Worm (Caenorhabditis elegans) whole organism, L2 larva: Measurements from ENCODE around the gene K09A9.6.

ENCODE experiments used
- C34F6.9 ChIP-seq: fragments of 150-350 bp; optimal IDR thresholded peaks from 2 replicates; lab custom pipeline; 2014; ENCODE audit warnings: missing biosample characterization, missing genetic modification characterization
- Y55F3AM.14 ChIP-seq: fragments of 200-800 bp; sonication (Bioruptor generic); optimal IDR thresholded peaks from 2 replicates; lab custom pipeline; 2018; ENCODE audit warnings: mild to moderate bottlenecking, missing genetic modification characterization, missing compliant biosample characterization
- alr-1 ChIP-seq: fragments of 150-350 bp; optimal IDR thresholded peaks from 2 replicates; lab custom pipeline; 2014; ENCODE audit warnings: missing biosample characterization, missing genetic modification characterization
- aly-2 ChIP-seq: fragments of 150-350 bp; optimal IDR thresholded peaks from 2 replicates; lab custom pipeline; 2014; ENCODE audit warnings: missing biosample characterization, missing genetic modification characterization
- ama-1 ChIP-seq: fragments of 150-350 bp; optimal IDR thresholded peaks from 2 replicates; lab custom pipeline; 2018; ENCODE audit warnings: inconsistent platforms
- ceh-82 ChIP-seq: fragments of 150-350 bp; optimal IDR thresholded peaks from 2 replicates; lab custom pipeline; 2014; ENCODE audit warnings: missing biosample characterization, missing genetic modification characterization
- crh-2 ChIP-seq: sonication (generic microtip); optimal IDR thresholded peaks from 2 replicates; lab custom pipeline; 2017; ENCODE audit warnings: missing biosample characterization, missing genetic modification characterization
- dmd-4 ChIP-seq: sonication (generic microtip); optimal IDR thresholded peaks from 2 replicates; lab custom pipeline; 2017; ENCODE audit warnings: missing biosample characterization, missing genetic modification characterization
- egl-27 ChIP-seq: sonication (generic microtip); optimal IDR thresholded peaks from 3 replicates; lab custom pipeline; 2017; ENCODE audit warnings: missing biosample characterization, missing genetic modification reagents, missing genetic modification characterization
- elt-1 ChIP-seq: fragments of 150-350 bp; optimal IDR thresholded peaks from 2 replicates; lab custom pipeline; 2014; ENCODE audit warnings: missing biosample characterization, missing genetic modification characterization
- lin-11 ChIP-seq: fragments of 150-350 bp; sonication (generic microtip); optimal IDR thresholded peaks from 2 replicates; lab custom pipeline; 2014; ENCODE audit warnings: missing biosample characterization, missing genetic modification characterization, inconsistent platforms, mixed read lengths
- lin-13 ChIP-seq: fragments of 150-350 bp; optimal IDR thresholded peaks from 2 replicates; lab custom pipeline; 2014; ENCODE audit warnings: missing biosample characterization, missing genetic modification reagents, missing genetic modification characterization
- lin-39 ChIP-seq: fragments of 150-350 bp; optimal IDR thresholded peaks from 2 replicates; lab custom pipeline; 2014; ENCODE audit warnings: missing biosample characterization, missing genetic modification reagents, missing genetic modification characterization
- lsy-2 ChIP-seq, 2 experiments: fragments of 150-350 bp in 1 of 2; sonication (generic microtip) in 1 of 2; optimal IDR thresholded peaks; 2 replicates each; lab custom pipeline; 2014 to 2017; ENCODE audit warnings: missing biosample characterization in 2 of 2, missing genetic modification characterization in 2 of 2
- mab-5 ChIP-seq: fragments of 150-350 bp; optimal IDR thresholded peaks from 2 replicates; lab custom pipeline; 2014; ENCODE audit warnings: missing biosample characterization, missing genetic modification characterization
- mbf-1 ChIP-seq: sonication (generic microtip); optimal IDR thresholded peaks from 2 replicates; lab custom pipeline; 2017; ENCODE audit warnings: missing biosample characterization, missing genetic modification characterization
- nhr-10 ChIP-seq: sonication (generic microtip); optimal IDR thresholded peaks from 2 replicates; lab custom pipeline; 2017; ENCODE audit warnings: missing biosample characterization, missing genetic modification characterization
- nhr-11 ChIP-seq: fragments of 150-350 bp; optimal IDR thresholded peaks from 2 replicates; lab custom pipeline; 2014; ENCODE audit warnings: missing biosample characterization, missing genetic modification characterization
- nhr-12 ChIP-seq: fragments of 150-350 bp; optimal IDR thresholded peaks from 2 replicates; lab custom pipeline; 2014; ENCODE audit warnings: missing biosample characterization, missing genetic modification characterization
- nhr-129 ChIP-seq: fragments of 150-350 bp; optimal IDR thresholded peaks from 2 replicates; lab custom pipeline; 2014; ENCODE audit warnings: missing biosample characterization, missing genetic modification characterization
- nhr-21 ChIP-seq: fragments of 150-350 bp; optimal IDR thresholded peaks from 2 replicates; lab custom pipeline; 2014; ENCODE audit warnings: missing biosample characterization, missing genetic modification characterization
- nhr-237 ChIP-seq: fragments of 150-350 bp; optimal IDR thresholded peaks from 2 replicates; lab custom pipeline; 2014; ENCODE audit warnings: missing biosample characterization, missing genetic modification characterization
- nhr-25 ChIP-seq: fragments of 150-350 bp; sonication (generic microtip); optimal IDR thresholded peaks from 3 replicates; lab custom pipeline; 2014; ENCODE audit warnings: missing biosample characterization, missing genetic modification characterization
- nhr-6 ChIP-seq: fragments of 150-350 bp; optimal IDR thresholded peaks from 2 replicates; lab custom pipeline; 2014; ENCODE audit warnings: missing biosample characterization, missing genetic modification characterization
- peb-1 ChIP-seq: fragments of 150-350 bp; optimal IDR thresholded peaks from 2 replicates; lab custom pipeline; 2014; ENCODE audit warnings: missing biosample characterization, missing genetic modification characterization
- sem-4 ChIP-seq: fragments of 150-350 bp; optimal IDR thresholded peaks from 2 replicates; lab custom pipeline; 2014; ENCODE audit warnings: missing biosample characterization, missing genetic modification reagents, missing genetic modification characterization
- sma-3 ChIP-seq: sonication (generic microtip); optimal IDR thresholded peaks from 2 replicates; lab custom pipeline; 2016; ENCODE audit warnings: missing genetic modification reagents, missing genetic modification characterization, missing compliant biosample characterization
- sma-9 ChIP-seq, 2 experiments: fragments of 150-350 bp in 1 of 2; sonication (generic microtip) in 1 of 2; optimal IDR thresholded peaks; 2 replicates each; lab custom pipeline; 2014 to 2016; ENCODE audit warnings: missing genetic modification characterization in 2 of 2, mild to moderate bottlenecking in 1 of 2, missing biosample characterization in 1 of 2, missing compliant biosample characterization in 1 of 2, missing genetic modification reagents in 1 of 2, moderate library complexity in 1 of 2
- snpc-4 ChIP-seq: fragments of 150-350 bp; optimal IDR thresholded peaks from 2 replicates; lab custom pipeline; 2014; ENCODE audit warnings: missing biosample characterization, missing genetic modification characterization
- unc-55 ChIP-seq: fragments of 150-350 bp; sonication (generic microtip); optimal IDR thresholded peaks from 3 replicates; lab custom pipeline; 2014; ENCODE audit warnings: missing biosample characterization, missing genetic modification reagents, missing genetic modification characterization
- zag-1 ChIP-seq: fragments of 150-350 bp; optimal IDR thresholded peaks from 2 replicates; lab custom pipeline; 2014; ENCODE audit warnings: missing biosample characterization, missing genetic modification characterization
- ztf-1 ChIP-seq: fragments of 200-800 bp; sonication (Bioruptor generic); conservative IDR thresholded peaks from 2 replicates; pipeline ENCODE4 v1.3.6; 2022; ENCODE audit warnings: missing genetic modification characterization, missing compliant biosample characterization
- ztf-11 ChIP-seq: sonication (generic microtip); optimal IDR thresholded peaks from 2 replicates; lab custom pipeline; 2017; ENCODE audit warnings: missing biosample characterization, missing genetic modification characterization
- ztf-4 ChIP-seq: fragments of 150-350 bp; optimal IDR thresholded peaks from 2 replicates; lab custom pipeline; 2014; ENCODE audit warnings: missing biosample characterization, missing genetic modification characterization

Gene K09A9.6

ce11 chrX:15535190-15535636, 41.8 kb upstream of the K09A9.6 start (continued):
- TF ChIP-seq unc-55 (GFP tag; lab: Kevin White, UChicago) (peak; percentile 87), ztf-4 (tag; lab: Kevin White, UChicago) (peak; percentile 30), nhr-21 (tag; lab: Kevin White, UChicago) (peak; percentile 4), lin-39 (tag; lab: Kevin White, UChicago) (peak; percentile 54), sma-3 (GFP tag; lab: Kevin White, UChicago) (no peak)

- peak; percentile 52 for TF ChIP-seq C34F6.9 (tag; lab: Kevin White, UChicago)
- TF ChIP-seq dmd-4 (tag; lab: Kevin White, UChicago): no peak
- peak; percentile 23 for TF ChIP-seq sma-9 (GFP tag; optimal IDR thresholded peaks at IDR 0.05; lab: Kevin White, UChicago)
- TF ChIP-seq sma-9 (tag; optimal IDR thresholded peaks at IDR 0.05; lab: Kevin White, UChicago): no peak
- TF ChIP-seq crh-2 (tag; lab: Kevin White, UChicago): peak; percentile 27
- TF ChIP-seq sma-3 (GFP tag; lab: Kevin White, UChicago): no peak
- peak; percentile 34 for TF ChIP-seq zag-1 (tag; lab: Kevin White, UChicago)
- TF ChIP-seq nhr-21 (tag; lab: Kevin White, UChicago): peak; percentile 35
- TF ChIP-seq ztf-4 (tag; lab: Kevin White, UChicago): peak; percentile 4
- TF ChIP-seq nhr-129 (tag; lab: Kevin White, UChicago): peak; percentile 53
- TF ChIP-seq nhr-6 (tag; lab: Kevin White, UChicago): peak; percentile 1
- TF ChIP-seq lsy-2 (tag; optimal IDR thresholded peaks at IDR 0.05; lab: Kevin White, UChicago): peak in 1 of 2 experiments; percentile 27
These were observed 41.0 kb upstream of the K09A9.6 start for ce11 chrX:15536017-15536416.

ce11 chrX:15537362-15537761, 39.7 kb upstream of the K09A9.6 start, which contains the start of the genes olrn-1 and C02C6.14:
Gene olrn-1, plus strand, starts transcription at chrX:15537662.
Gene C02C6.14, plus strand, starts transcription at chrX:15537665.
- TF ChIP-seq snpc-4 (no peak), ztf-1 (GFP tag; lab: Robert Waterston, UW) (no peak), ama-1 (lab: Kevin White, UChicago) (no peak), ztf-11 (tag; lab: Kevin White, UChicago) (no peak), Y55F3AM.14 (no peak), mab-5 (tag; lab: Kevin White, UChicago) (no peak), nhr-10 (tag; lab: Kevin White, UChicago) (no peak), peb-1 (no peak), dmd-4 (tag; lab: Kevin White, UChicago) (no peak), zag-1 (tag; lab: Kevin White, UChicago) (no peak), sma-9 (GFP tag; optimal IDR thresholded peaks at IDR 0.05; lab: Kevin White, UChicago) (no peak), sma-9 (tag; optimal IDR thresholded peaks at IDR 0.05; lab: Kevin White, UChicago) (no peak), nhr-6 (tag; lab: Kevin White, UChicago) (no peak), mbf-1 (tag; lab: Kevin White, UChicago) (no peak), nhr-21 (tag; lab: Kevin White, UChicago) (no peak), alr-1 (no peak), elt-1 (tag; lab: Kevin White, UChicago) (no peak), nhr-11 (no peak), lin-11 (tag; lab: Kevin White, UChicago) (no peak)

- TF ChIP-seq C34F6.9 (tag; lab: Kevin White, UChicago) (no peak), nhr-25 (no peak), ztf-4 (tag; lab: Kevin White, UChicago) (no peak), lin-13 (GFP tag; lab: Kevin White, UChicago) (no peak), sem-4 (no peak), ceh-82 (tag; lab: Kevin White, UChicago) (no peak), alr-1 (no peak), nhr-12 (tag; lab: Kevin White, UChicago) (no peak), ama-1 (lab: Kevin White, UChicago) (no peak), nhr-21 (tag; lab: Kevin White, UChicago) (no peak), nhr-129 (tag; lab: Kevin White, UChicago) (no peak), nhr-237 (tag; lab: Kevin White, UChicago) (no peak), crh-2 (tag; lab: Kevin White, UChicago) (no peak), egl-27 (no peak)
- TF ChIP-seq, all 48 proteins: peak for 0
These were observed 37.7 kb upstream of the K09A9.6 start for ce11 chrX:15539299-15539698.

- TF ChIP-seq ztf-4 (tag; lab: Kevin White, UChicago): peak; percentile 28
- no peak for TF ChIP-seq aly-2 (tag; lab: Kevin White, UChicago)
- TF ChIP-seq, all 48 proteins: peak for 1
These were observed 35.6 kb upstream of the K09A9.6 start for ce11 chrX:15541437-15541836.
